Fruit fly (Drosophila melanogaster) whole organism, pupa: ENCODE data around the gene Prp5.

Experiments
- CG12605 ChIP-seq: fragments of 200-800 bp; sonication (Bioruptor generic); IDR thresholded peaks from 2 replicates; pipeline ENCODE4 v1.3.6; 2022; ENCODE audit warnings: missing biosample characterization, missing genetic modification characterization
- CG14655 ChIP-seq: fragments of 200-800 bp; sonication (Bioruptor generic); optimal IDR thresholded peaks from 3 replicates; lab custom pipeline; 2017; ENCODE audit warnings: mild to moderate bottlenecking, missing biosample characterization, missing genetic modification reagents, missing genetic modification characterization
- CG15710 ChIP-seq: fragments of 200-800 bp; sonication (Bioruptor generic); optimal IDR thresholded peaks from 2 replicates; lab custom pipeline; 2018; ENCODE audit warnings: missing biosample characterization, mild to moderate bottlenecking, missing genetic modification characterization, moderate library complexity
- CG34367 ChIP-seq: fragments of 200-800 bp; sonication (Bioruptor generic); optimal IDR thresholded peaks from 2 replicates; lab custom pipeline; 2018; ENCODE audit warnings: missing biosample characterization, mild to moderate bottlenecking, missing genetic modification characterization
- CG4496 ChIP-seq: fragments of 200-800 bp; sonication (Bioruptor generic); IDR thresholded peaks from 3 replicates; pipeline ENCODE4 v1.3.6; 2022; ENCODE audit warnings: missing biosample characterization, missing genetic modification characterization
- CG9948 ChIP-seq: fragments of 200-800 bp; sonication (Bioruptor generic); optimal IDR thresholded peaks from 2 replicates; lab custom pipeline; 2018; ENCODE audit warnings: missing biosample characterization, mild to moderate bottlenecking, missing genetic modification characterization, moderate library complexity
- EcR ChIP-seq: fragments of 200-800 bp; sonication (Bioruptor generic); optimal IDR thresholded peaks from 3 replicates; lab custom pipeline; 2019; ENCODE audit warnings: missing biosample characterization, missing genetic modification characterization, mild to moderate bottlenecking, moderate library complexity, missing genetic modification reagents
- Pif1B ChIP-seq: fragments of 200-800 bp; sonication (Bioruptor generic); optimal IDR thresholded peaks from 3 replicates; lab custom pipeline; 2016; ENCODE audit warnings: missing biosample characterization, missing genetic modification characterization
- fd96Ca ChIP-seq: fragments of 200-800 bp; sonication (Bioruptor generic); IDR thresholded peaks from 3 replicates; pipeline ENCODE4 v1.3.6; 2022; ENCODE audit warnings: missing biosample characterization, missing genetic modification characterization
- gl ChIP-seq: fragments of 200-800 bp; sonication (Bioruptor generic); optimal IDR thresholded peaks from 2 replicates; lab custom pipeline; 2018; ENCODE audit warnings: missing biosample characterization, mild to moderate bottlenecking, missing genetic modification characterization

- TF ChIP-seq CG14655 (GFP tag; lab: Kevin White, UChicago) (no peak), gl (no peak), CG34367 (tag; lab: Kevin White, UChicago) (no peak), EcR (GFP tag; lab: Kevin White, UChicago) (no peak), Pif1B (GFP tag; lab: Kevin White, UChicago) (no peak), fd96Ca (GFP tag; lab: Robert Waterston, UW) (no peak), CG9948 (tag; lab: Kevin White, UChicago) (no peak), CG12605 (GFP tag; lab: Robert Waterston, UW) (no peak), CG4496 (GFP tag; lab: Robert Waterston, UW) (no peak), CG15710 (tag; lab: Kevin White, UChicago) (no peak)
Measured at dm6 chrX:15353654-15354053, 8.7 kb downstream of the Prp5 start.
